Fruit fly (Drosophila melanogaster): Measurements from ENCODE around the gene zuc.
"Not testable (repeated sequence)": the region's sequence is repeated elsewhere in the genome, so short reads cannot be mapped to it uniquely, and the experiment has no call there.

Gene zuc

dm6 chr2L:11999240-11999704, 9.6 kb upstream of the zuc start, which contains the start of the genes CG18787 and Nfs1:
TSS of gene CG18787 (minus strand) at chr2L:11999340.
TSS of gene Nfs1 (plus strand) at chr2L:11999654.
- not testable (repeated sequence) for TF ChIP-seq cic (GFP tag; optimal IDR thresholded peaks at IDR 0.05); cnc (optimal IDR thresholded peaks at IDR 0.05); CG11617 (GFP tag; optimal IDR thresholded peaks at IDR 0.05)

DNA sequence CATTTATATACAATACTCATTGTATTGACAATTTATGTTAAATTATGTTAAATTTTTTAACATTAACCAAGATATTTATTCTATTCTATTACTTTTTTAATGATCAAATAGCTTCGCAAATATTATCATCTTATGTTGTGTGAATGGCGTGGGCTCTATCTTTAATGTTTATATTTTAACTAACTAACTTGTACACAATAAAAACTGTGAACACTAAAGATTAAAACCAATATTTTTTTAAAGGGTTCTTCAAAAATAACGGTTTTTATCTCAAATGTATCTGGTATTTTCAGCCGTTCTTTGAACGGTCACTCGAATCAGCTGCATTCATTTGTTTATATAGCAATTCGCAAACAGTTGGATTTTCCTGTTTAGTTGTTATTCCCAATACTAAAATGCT, 6.8 kb upstream of the zuc start, which contains the start of gene Ada1-1:
Gene Ada1-1 (plus strand): TSS at position 301 of the 400 bp plus-strand sequence.
- TF ChIP-seq CG12768, bab1, cic (GFP tag; optimal IDR thresholded peaks at IDR 0.05): not testable (repeated sequence)

DNA sequence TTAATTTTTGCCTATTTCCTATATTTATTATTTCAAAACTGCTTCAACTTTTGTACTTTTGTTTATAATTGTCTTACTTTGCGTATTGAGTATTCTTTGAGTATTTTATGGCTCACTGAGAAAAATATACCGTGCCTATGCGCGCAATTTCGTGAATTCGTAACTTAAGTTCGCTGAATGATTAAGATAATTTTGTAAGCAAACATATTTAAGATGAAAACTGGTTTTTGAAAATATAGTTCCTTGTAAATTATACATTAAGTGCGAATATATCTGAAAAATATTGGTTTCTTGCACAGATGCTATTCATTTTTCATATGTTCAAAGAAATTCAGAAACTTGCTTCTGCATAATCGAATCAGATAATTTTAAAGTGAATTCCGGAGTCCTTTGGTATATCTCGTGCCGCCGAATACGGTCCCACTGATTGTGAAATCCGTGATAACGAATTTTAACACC, 5.7 kb upstream of the zuc start, which contains the start of the genes CG18789 and Qtzl:
Gene CG18789 (minus strand): TSS at position 101 of the 459 bp plus-strand sequence.
Gene Qtzl (plus strand): TSS at position 409 of the 459 bp plus-strand sequence.
- TF ChIP-seq toe (GFP tag; optimal IDR thresholded peaks at IDR 0.05); kay (GFP tag; ENCODE audit: borderline replicate concordance); Clk (GFP tag; optimal IDR thresholded peaks at IDR 0.05): not testable (repeated sequence)

DNA sequence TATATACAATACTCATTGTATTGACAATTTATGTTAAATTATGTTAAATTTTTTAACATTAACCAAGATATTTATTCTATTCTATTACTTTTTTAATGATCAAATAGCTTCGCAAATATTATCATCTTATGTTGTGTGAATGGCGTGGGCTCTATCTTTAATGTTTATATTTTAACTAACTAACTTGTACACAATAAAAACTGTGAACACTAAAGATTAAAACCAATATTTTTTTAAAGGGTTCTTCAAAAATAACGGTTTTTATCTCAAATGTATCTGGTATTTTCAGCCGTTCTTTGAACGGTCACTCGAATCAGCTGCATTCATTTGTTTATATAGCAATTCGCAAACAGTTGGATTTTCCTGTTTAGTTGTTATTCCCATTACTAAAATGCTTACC, 2.9 kb upstream of the zuc start, which contains the start of gene Ada1-2:
Gene Ada1-2 (plus strand): TSS at position 301 of the 400 bp plus-strand sequence.
- TF ChIP-seq ovo (GFP tag; optimal IDR thresholded peaks at IDR 0.05); kay (GFP tag; ENCODE audit: borderline replicate concordance); CG33017 (tag; optimal IDR thresholded peaks at IDR 0.05): not testable (repeated sequence)

dm6 chr2L:11990458-11991065, 880 bp upstream of the zuc start, which contains the start of gene escl:
TSS of gene escl (plus strand) at chr2L:11990927.
- no peak for TF ChIP-seq cic (GFP tag; optimal IDR thresholded peaks at IDR 0.05)
- TF ChIP-seq CG11617 (GFP tag; optimal IDR thresholded peaks at IDR 0.05), result peak; percentile 3
- peak; percentile 89 for TF ChIP-seq CG14711 (tag; optimal IDR thresholded peaks at IDR 0.05)

DNA sequence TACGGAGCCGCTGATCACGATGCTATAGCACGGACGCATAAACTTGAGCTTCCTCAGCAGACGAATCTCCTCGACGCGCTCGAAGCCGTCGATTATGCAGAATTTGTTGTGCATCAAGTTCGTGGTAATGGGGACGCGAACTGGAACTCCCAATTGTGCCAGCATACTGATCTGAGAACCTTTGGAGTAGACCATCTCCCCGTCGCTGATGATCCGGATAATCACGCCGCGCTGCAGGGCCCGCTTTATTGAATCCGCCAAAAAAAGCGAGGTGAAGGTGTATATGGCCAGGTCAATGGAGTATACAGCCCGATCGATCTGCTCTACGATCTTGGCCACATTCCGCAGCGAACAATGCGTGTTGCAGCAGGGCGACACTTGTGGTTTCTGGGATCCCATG, 472 bp downstream of the zuc start:
- no peak for TF ChIP-seq bab1 (GFP tag; optimal IDR thresholded peaks at IDR 0.05)
- no peak for TF ChIP-seq pad (GFP tag; optimal IDR thresholded peaks at IDR 0.05)
- no peak for TF ChIP-seq CG14711 (tag; optimal IDR thresholded peaks at IDR 0.05)
- no peak for TF ChIP-seq CG7101 (tag; optimal IDR thresholded peaks at IDR 0.05)
- TF ChIP-seq tj (GFP tag; optimal IDR thresholded peaks at IDR 0.05), result no peak
- no peak for TF ChIP-seq Mnt (GFP tag; optimal IDR thresholded peaks at IDR 0.05)
- no peak for TF ChIP-seq toe (GFP tag; optimal IDR thresholded peaks at IDR 0.05)
- TF ChIP-seq ovo (GFP tag; optimal IDR thresholded peaks at IDR 0.05), result no peak

- peak; percentile 42 for TF ChIP-seq tj (GFP tag; optimal IDR thresholded peaks at IDR 0.05)
- TF ChIP-seq CG12768 (GFP tag; optimal IDR thresholded peaks at IDR 0.05), result no peak
- no peak for TF ChIP-seq kay (GFP tag; ENCODE audit: borderline replicate concordance)
- TF ChIP-seq pad (GFP tag; optimal IDR thresholded peaks at IDR 0.05), result no peak
- no peak for TF ChIP-seq CG7045 (GFP tag; optimal IDR thresholded peaks at IDR 0.05)
- no peak for TF ChIP-seq CG33017 (tag; optimal IDR thresholded peaks at IDR 0.05)
- peak; percentile 64 for TF ChIP-seq CG1620 (GFP tag; optimal IDR thresholded peaks at IDR 0.05)
- TF ChIP-seq Hr96 (GFP tag; optimal IDR thresholded peaks at IDR 0.05), result no peak
- peak; percentile 27 for TF ChIP-seq Crg-1 (GFP tag; optimal IDR thresholded peaks at IDR 0.05)
- peak; percentile 91 for TF ChIP-seq Mnt (GFP tag; optimal IDR thresholded peaks at IDR 0.05)
- peak; percentile 48 for TF ChIP-seq CG7101 (tag; optimal IDR thresholded peaks at IDR 0.05)
- no peak for TF ChIP-seq cnc (optimal IDR thresholded peaks at IDR 0.05)
- peak; percentile 76 for TF ChIP-seq bab1 (GFP tag; optimal IDR thresholded peaks at IDR 0.05)
- peak; percentile 66 for TF ChIP-seq CG11617 (GFP tag; optimal IDR thresholded peaks at IDR 0.05)
- no peak for TF ChIP-seq CG5204 (GFP tag; optimal IDR thresholded peaks at IDR 0.05)
- no peak for TF ChIP-seq Clk (GFP tag; optimal IDR thresholded peaks at IDR 0.05)
- TF ChIP-seq ovo (GFP tag; optimal IDR thresholded peaks at IDR 0.05), result peak; percentile 7
- TF ChIP-seq toe (GFP tag; optimal IDR thresholded peaks at IDR 0.05), result no peak
- peak; percentile 50 for TF ChIP-seq CG14711 (tag; optimal IDR thresholded peaks at IDR 0.05)
- no peak for TF ChIP-seq cic (GFP tag; optimal IDR thresholded peaks at IDR 0.05)
These were observed 1.7 kb downstream of the zuc start, which contains the start of the genes CG6686 and CG34163 for dm6 chr2L:11987945-11988344. TSS of gene CG6686 (minus strand) at chr2L:11988039. TSS of gene CG34163 (plus strand) at chr2L:11988270.

DNA sequence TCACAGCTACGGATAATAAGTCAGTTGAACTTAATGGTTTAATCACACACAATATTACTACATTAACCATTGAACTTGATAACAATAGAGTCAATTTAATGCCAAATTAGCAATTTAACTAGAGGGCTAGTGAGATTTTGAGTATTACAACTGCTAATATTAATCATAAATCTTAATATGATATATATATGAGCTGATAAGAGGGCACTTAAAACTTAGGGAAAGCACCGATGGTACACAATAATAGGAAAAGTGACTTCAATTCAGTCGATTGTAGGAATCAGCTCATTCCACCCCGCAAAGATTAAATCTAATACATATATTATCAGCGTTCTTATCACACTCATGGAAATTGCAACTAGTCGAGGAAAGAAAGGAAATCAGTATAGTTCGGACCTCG, 8.5 kb downstream of the zuc start, which contains the start of gene CG16965:
Gene CG16965 (plus strand): TSS at position 382 of the 400 bp plus-strand sequence.
- TF ChIP-seq CG7101 (tag; optimal IDR thresholded peaks at IDR 0.05) (no peak), cic (GFP tag; optimal IDR thresholded peaks at IDR 0.05) (peak; percentile 64), CG1620 (GFP tag; optimal IDR thresholded peaks at IDR 0.05) (no peak)
